Fruit fly (Drosophila melanogaster): Measurements from ENCODE around the gene alpha-Man-Ib.

DNA sequence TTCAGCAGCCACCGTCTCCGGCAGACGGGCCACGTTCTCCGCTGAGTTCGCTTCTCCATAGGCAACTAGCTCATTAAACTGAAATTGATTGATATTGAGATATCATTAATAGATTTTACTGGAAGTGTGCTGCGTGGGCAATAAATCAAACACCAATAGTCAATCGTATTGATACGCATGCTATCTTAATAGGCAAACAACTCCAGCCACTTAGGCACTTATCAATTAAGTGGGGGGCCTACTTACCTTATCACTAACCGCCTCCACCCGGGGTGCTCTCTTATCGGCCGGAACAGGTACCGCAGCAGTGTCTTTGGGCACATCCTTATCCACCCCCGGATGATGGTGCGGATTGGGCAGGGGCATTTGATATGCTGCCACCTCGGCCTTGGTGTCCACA lies 827 bp downstream of the alpha-Man-Ib start:
- TF ChIP-seq pan (optimal IDR thresholded peaks at IDR 0.05), result no peak
- TF ChIP-seq Dll (optimal IDR thresholded peaks at IDR 0.05), result no peak
- TF ChIP-seq psq (optimal IDR thresholded peaks at IDR 0.05), result no peak

Measured in whole organism.